Worm (Caenorhabditis elegans): ENCODE results near the gene Y73C8C.12.

- TF ChIP-seq tbx-11 (GFP tag; IDR thresholded peaks at IDR 0.05) (no peak), ets-7 (tag; optimal IDR thresholded peaks at IDR 0.05) (no peak), tra-4 (tag; optimal IDR thresholded peaks at IDR 0.05) (no peak), tbx-37 (GFP tag; conservative IDR thresholded peaks at IDR 0.05) (no peak), flt-1 (GFP tag; IDR thresholded peaks at IDR 0.05) (no peak), sea-1 (GFP tag; conservative IDR thresholded peaks at IDR 0.05) (no peak), scrt-1 (GFP tag; IDR thresholded peaks at IDR 0.05) (no peak), ceh-36 (tag; optimal IDR thresholded peaks at IDR 0.05) (no peak), ama-1 (optimal IDR thresholded peaks at IDR 0.05) (no peak), ceh-13 (GFP tag; optimal IDR thresholded peaks at IDR 0.05) (no peak), F13C5.2 (tag; optimal IDR thresholded peaks at IDR 0.05) (no peak), hmg-4 (GFP tag; optimal IDR thresholded peaks at IDR 0.05) (no peak), pes-1 (GFP tag; IDR thresholded peaks at IDR 0.05) (no peak), aly-1 (tag; optimal IDR thresholded peaks at IDR 0.05) (no peak)
These were observed 20.2 kb downstream of the Y73C8C.12 start for ce11 chrV:3145241-3145640.

All from whole organism, early embryonic.